Fruit fly (Drosophila melanogaster) whole organism, larva: ENCODE measurements around the gene RhoGAP19D.
"Not testable (repeated sequence)": the region's sequence is repeated elsewhere in the genome, so short reads cannot be mapped to it uniquely, and the experiment has no call there.

Experiments
- noc ChIP-seq: fragments of 200-800 bp; sonication (Bioruptor generic); optimal IDR thresholded peaks from 3 replicates; lab custom pipeline; 2019; ENCODE audit warnings: missing biosample characterization, mild to moderate bottlenecking, missing genetic modification characterization, moderate library complexity

RhoGAP19D gene

dm6 chrX:20478674-20479073 lies 31.8 kb downstream of the RhoGAP19D start:
- TF ChIP-seq noc (tag; lab: Kevin White, UChicago): no peak

dm6 chrX:20470701-20471100 lies 39.8 kb downstream of the RhoGAP19D start:
- TF ChIP-seq noc (tag; lab: Kevin White, UChicago): no peak

- no peak for TF ChIP-seq noc (tag; lab: Kevin White, UChicago)
Observed at dm6 chrX:20468192-20468591, 42.3 kb downstream of the RhoGAP19D start.

dm6 chrX:20467155-20467554 lies 43.3 kb downstream of the RhoGAP19D start, which contains the start of gene GstT3:
TSS of gene GstT3 (plus strand) at chrX:20467455.
- TF ChIP-seq noc (tag; lab: Kevin White, UChicago): no peak

dm6 chrX:20466382-20466928 lies 44.0 kb downstream of the RhoGAP19D start:
- TF ChIP-seq noc (tag; lab: Kevin White, UChicago): no peak

- TF ChIP-seq noc (tag; lab: Kevin White, UChicago): no peak
Observed at dm6 chrX:20448828-20449427, 61.6 kb downstream of the RhoGAP19D start, which contains the start of gene tbc. TSS of gene tbc (plus strand) at chrX:20449331.

dm6 chrX:20447865-20448584 lies 62.5 kb downstream of the RhoGAP19D start:
- no peak for TF ChIP-seq noc (tag; lab: Kevin White, UChicago)

dm6 chrX:20446071-20446470 lies 64.4 kb downstream of the RhoGAP19D start, which contains the start of gene CG42578:
TSS of gene CG42578 (plus strand) at chrX:20446371.
- TF ChIP-seq noc (tag; lab: Kevin White, UChicago): not testable (repeated sequence)

dm6 chrX:20436866-20437265 lies 73.6 kb downstream of the RhoGAP19D start:
- TF ChIP-seq noc (tag; lab: Kevin White, UChicago): no peak

- no peak for TF ChIP-seq noc (tag; lab: Kevin White, UChicago)
Observed at dm6 chrX:20434534-20434933, 76.0 kb downstream of the RhoGAP19D start.

dm6 chrX:20433345-20434332 lies 76.9 kb downstream of the RhoGAP19D start, which contains the start of gene CG1695:
TSS of gene CG1695 (plus strand) at chrX:20433950.
- TF ChIP-seq noc (tag; lab: Kevin White, UChicago): no peak

- peak; percentile 84 for TF ChIP-seq noc (tag; lab: Kevin White, UChicago)
Observed at dm6 chrX:20429482-20430204, 80.9 kb downstream of the RhoGAP19D start, which contains the start of the genes CG11710 and mal. TSS of gene CG11710 (minus strand) at chrX:20429673. TSS of gene mal (plus strand) at chrX:20429675.

dm6 chrX:20426818-20427217 lies 83.7 kb downstream of the RhoGAP19D start, which contains the start of gene CG15456:
TSS of gene CG15456 (minus strand) at chrX:20427042.
- TF ChIP-seq noc (tag; lab: Kevin White, UChicago): no peak

dm6 chrX:20423747-20424165 lies 86.7 kb downstream of the RhoGAP19D start, which contains the start of the genes Pp4-19C and cactin:
TSS of gene Pp4-19C (minus strand) at chrX:20424002.
TSS of gene cactin (plus strand) at chrX:20424069.
- TF ChIP-seq noc (tag; lab: Kevin White, UChicago): no peak
